Fruit fly (Drosophila melanogaster) whole organism, embryonic: ENCODE measurements around the gene CG11178.

Source experiments
- Atf3 ChIP-seq: fragments of 200-800 bp; sonication (Bioruptor generic); optimal IDR thresholded peaks from 3 replicates; lab custom pipeline; 2016; ENCODE audit warnings: missing biosample characterization, missing genetic modification characterization
- BtbVII ChIP-seq: fragments of 200-800 bp; sonication (Bioruptor generic); optimal IDR thresholded peaks from 3 replicates; lab custom pipeline; 2017; ENCODE audit warnings: missing biosample characterization, mild to moderate bottlenecking, missing genetic modification characterization
- CG10274 ChIP-seq: fragments of 200-800 bp; sonication (Bioruptor generic); optimal IDR thresholded peaks from 3 replicates; lab custom pipeline; 2017; ENCODE audit warnings: missing biosample characterization, mild to moderate bottlenecking, missing genetic modification characterization
- CG11085 ChIP-seq: fragments of 200-800 bp; sonication (Bioruptor generic); IDR thresholded peaks from 2 replicates; pipeline ENCODE4 v1.3.6; 2022; ENCODE audit warnings: missing biosample characterization, missing genetic modification characterization
- CG11560 ChIP-seq: fragments of 200-800 bp; sonication (Bioruptor generic); IDR thresholded peaks from 3 replicates; pipeline ENCODE4 v1.3.6; 2022; ENCODE audit warnings: missing biosample characterization, missing genetic modification characterization
- CG12236 ChIP-seq: fragments of 200-800 bp; sonication (Bioruptor generic); optimal IDR thresholded peaks from 2 replicates; lab custom pipeline; 2016; ENCODE audit warnings: missing biosample characterization, missing genetic modification characterization
- CG12769 ChIP-seq: fragments of 200-800 bp; sonication (Bioruptor generic); optimal IDR thresholded peaks from 2 replicates; lab custom pipeline; 2019; ENCODE audit warnings: missing biosample characterization, mild to moderate bottlenecking, missing genetic modification characterization, moderate library complexity
- CG13123 ChIP-seq: fragments of 200-800 bp; sonication (Bioruptor generic); optimal IDR thresholded peaks from 2 replicates; lab custom pipeline; 2016; ENCODE audit warnings: missing biosample characterization, missing genetic modification characterization
- CG13775 ChIP-seq: fragments of 200-800 bp; sonication (Bioruptor generic); optimal IDR thresholded peaks from 3 replicates; lab custom pipeline; 2017; ENCODE audit warnings: missing biosample characterization, mild to moderate bottlenecking, missing genetic modification characterization
- CG1647 ChIP-seq: fragments of 200-800 bp; sonication (Bioruptor generic); optimal IDR thresholded peaks from 3 replicates; lab custom pipeline; 2016; ENCODE audit warnings: missing biosample characterization, missing genetic modification characterization
- CG16779 ChIP-seq: fragments of 200-800 bp; sonication (Bioruptor generic); IDR thresholded peaks from 2 replicates; pipeline ENCODE4 v1.3.6; 2022; ENCODE audit warnings: missing biosample characterization, missing genetic modification characterization
- CG17361 ChIP-seq: fragments of 200-800 bp; sonication (Bioruptor generic); IDR thresholded peaks from 3 replicates; pipeline ENCODE4 v1.3.6; 2022; ENCODE audit warnings: missing biosample characterization, missing genetic modification characterization
- CG17568 ChIP-seq: fragments of 200-800 bp; sonication (Bioruptor generic); optimal IDR thresholded peaks from 2 replicates; lab custom pipeline; 2018; ENCODE audit warnings: missing biosample characterization, mild to moderate bottlenecking, missing genetic modification characterization, moderate library complexity
- CG17829 ChIP-seq: fragments of 200-800 bp; optimal IDR thresholded peaks from 2 replicates; lab custom pipeline; 2019; ENCODE audit warnings: missing biosample characterization, mild to moderate bottlenecking, missing genetic modification characterization, moderate library complexity
- CG2889 ChIP-seq: fragments of 200-800 bp; sonication (Bioruptor generic); IDR thresholded peaks from 3 replicates; pipeline ENCODE4 v1.3.6; 2022; ENCODE audit warnings: missing biosample characterization, missing genetic modification characterization
- CG4328 ChIP-seq: fragments of 200-800 bp; sonication (Bioruptor generic); optimal IDR thresholded peaks from 3 replicates; lab custom pipeline; 2017; ENCODE audit warnings: missing biosample characterization, missing genetic modification reagents, missing genetic modification characterization
- CG6175 ChIP-seq: fragments of 200-800 bp; sonication (Bioruptor generic); IDR thresholded peaks from 3 replicates; pipeline ENCODE4 v1.3.6; 2022; ENCODE audit warnings: missing biosample characterization, missing genetic modification characterization
- CG6683 ChIP-seq: fragments of 200-800 bp; sonication (Bioruptor generic); optimal IDR thresholded peaks from 2 replicates; lab custom pipeline; 2017; ENCODE audit warnings: missing biosample characterization, mild to moderate bottlenecking, missing genetic modification characterization, missing genetic modification reagents
- CG7839 ChIP-seq: fragments of 200-800 bp; sonication (Bioruptor generic); optimal IDR thresholded peaks from 3 replicates; lab custom pipeline; 2018; ENCODE audit warnings: missing biosample characterization, mild to moderate bottlenecking, missing genetic modification characterization, moderate library complexity
- CG9797 ChIP-seq: fragments of 200-800 bp; sonication (Bioruptor generic); optimal IDR thresholded peaks from 3 replicates; lab custom pipeline; 2018; ENCODE audit warnings: missing biosample characterization, mild to moderate bottlenecking, missing genetic modification characterization
- CTCF ChIP-seq: fragments of 200-800 bp; sonication (Bioruptor generic); optimal IDR thresholded peaks from 2 replicates; lab custom pipeline; 2017; ENCODE audit warnings: missing biosample characterization, mild to moderate bottlenecking, missing genetic modification characterization, moderate library complexity
- Chrac-16 ChIP-seq: fragments of 200-800 bp; sonication (Bioruptor generic); optimal IDR thresholded peaks from 3 replicates; lab custom pipeline; 2016; ENCODE audit warnings: missing biosample characterization, missing genetic modification characterization
- ERR ChIP-seq: fragments of 200-800 bp; sonication (Bioruptor generic); optimal IDR thresholded peaks from 2 replicates; lab custom pipeline; 2016; ENCODE audit warnings: missing biosample characterization, missing genetic modification characterization
- Elba2 ChIP-seq: fragments of 200-800 bp; sonication (Bioruptor generic); optimal IDR thresholded peaks from 3 replicates; lab custom pipeline; 2016; ENCODE audit warnings: missing biosample characterization, missing genetic modification characterization
- H2.0 ChIP-seq: fragments of 200-800 bp; sonication (Bioruptor generic); IDR thresholded peaks from 2 replicates; pipeline ENCODE4 v1.3.6; 2022; ENCODE audit warnings: missing biosample characterization, missing genetic modification characterization
- Scr ChIP-seq: fragments of 200-800 bp; sonication (Bioruptor generic); IDR thresholded peaks from 2 replicates; pipeline ENCODE4 v1.3.6; 2022; ENCODE audit warnings: missing biosample characterization, missing genetic modification characterization; ENCODE audit not compliant: partially characterized antibody
- Sox102F ChIP-seq: fragments of 200-800 bp; sonication (Bioruptor generic); optimal IDR thresholded peaks from 2 replicates; lab custom pipeline; 2018; ENCODE audit warnings: missing biosample characterization, mild to moderate bottlenecking, missing genetic modification characterization, moderate library complexity
- Spps ChIP-seq: fragments of 200-800 bp; sonication (Bioruptor generic); optimal IDR thresholded peaks from 2 replicates; lab custom pipeline; 2018; ENCODE audit warnings: missing biosample characterization, mild to moderate bottlenecking, missing genetic modification characterization
- ase ChIP-seq: fragments of 200-800 bp; sonication (Bioruptor generic); IDR thresholded peaks from 3 replicates; pipeline ENCODE4 v1.3.6; 2022; ENCODE audit warnings: missing biosample characterization, missing genetic modification characterization
- bowl ChIP-seq: fragments of 200-800 bp; sonication (Bioruptor generic); IDR thresholded peaks from 2 replicates; pipeline ENCODE4 v1.3.6; 2022; ENCODE audit warnings: missing biosample characterization, missing genetic modification characterization
- caup ChIP-seq: fragments of 200-800 bp; sonication (Bioruptor generic); optimal IDR thresholded peaks from 3 replicates; lab custom pipeline; 2017; ENCODE audit warnings: missing biosample characterization, mild to moderate bottlenecking, missing genetic modification characterization, moderate library complexity; ENCODE audit not compliant: severe bottlenecking
- dysf ChIP-seq: fragments of 200-800 bp; sonication (Bioruptor generic); IDR thresholded peaks from 3 replicates; pipeline ENCODE4 v1.3.6; 2022; ENCODE audit warnings: missing biosample characterization, missing genetic modification characterization
- ems ChIP-seq: fragments of 200-800 bp; sonication (Bioruptor generic); optimal IDR thresholded peaks from 3 replicates; lab custom pipeline; 2016; ENCODE audit warnings: missing biosample characterization, missing genetic modification characterization
- fd64A ChIP-seq: fragments of 200-800 bp; sonication (Bioruptor generic); optimal IDR thresholded peaks from 3 replicates; lab custom pipeline; 2018; ENCODE audit warnings: missing biosample characterization, mild to moderate bottlenecking, missing genetic modification characterization
- gsb ChIP-seq: fragments of 200-800 bp; sonication (Bioruptor generic); IDR thresholded peaks from 2 replicates; pipeline ENCODE4 v1.3.6; 2022; ENCODE audit warnings: missing biosample characterization, missing genetic modification characterization
- ind ChIP-seq: fragments of 200-800 bp; sonication (Bioruptor generic); optimal IDR thresholded peaks from 3 replicates; lab custom pipeline; 2016; ENCODE audit warnings: missing biosample characterization, missing genetic modification characterization
- lmd ChIP-seq: fragments of 200-800 bp; sonication (Bioruptor generic); IDR thresholded peaks from 2 replicates; pipeline ENCODE4 v1.3.6; 2022; ENCODE audit warnings: missing biosample characterization, missing genetic modification characterization
- mirr ChIP-seq: fragments of 200-800 bp; sonication (Bioruptor generic); optimal IDR thresholded peaks from 3 replicates; lab custom pipeline; 2018; ENCODE audit warnings: missing biosample characterization, mild to moderate bottlenecking, missing genetic modification characterization
- repo ChIP-seq: fragments of 200-800 bp; sonication (Bioruptor generic); optimal IDR thresholded peaks from 2 replicates; lab custom pipeline; 2016; ENCODE audit warnings: missing biosample characterization, missing genetic modification characterization
- ro ChIP-seq: fragments of 200-800 bp; sonication (Bioruptor generic); IDR thresholded peaks from 2 replicates; pipeline ENCODE4 v1.3.6; 2022; ENCODE audit warnings: missing biosample characterization, missing genetic modification characterization
- row ChIP-seq: fragments of 200-800 bp; sonication (Bioruptor generic); IDR thresholded peaks from 3 replicates; pipeline ENCODE4 v1.3.6; 2022; ENCODE audit warnings: missing biosample characterization, missing genetic modification characterization
- sisA ChIP-seq: fragments of 200-800 bp; sonication (Bioruptor generic); IDR thresholded peaks from 2 replicates; pipeline ENCODE4 v1.3.6; 2022; ENCODE audit warnings: missing biosample characterization, missing genetic modification characterization
- so ChIP-seq: fragments of 200-800 bp; sonication (Bioruptor generic); IDR thresholded peaks from 3 replicates; pipeline ENCODE4 v1.3.6; 2022; ENCODE audit warnings: missing biosample characterization, missing genetic modification characterization
- sr ChIP-seq: fragments of 200-800 bp; sonication (Bioruptor generic); IDR thresholded peaks from 3 replicates; pipeline ENCODE4 v1.3.6; 2022; ENCODE audit warnings: missing biosample characterization, missing genetic modification characterization
- tio ChIP-seq: fragments of 200-800 bp; sonication (Bioruptor generic); optimal IDR thresholded peaks from 2 replicates; lab custom pipeline; 2017; ENCODE audit warnings: missing biosample characterization, missing genetic modification characterization, inconsistent platforms
- tll ChIP-seq, 2 experiments: fragments of 200-800 bp in 1 of 2; fragments of >200 bp in 1 of 2; sonication (Bioruptor generic) in 1 of 2; optimal IDR thresholded peaks; 2 replicates each; lab custom pipeline; 2017 to 2019; ENCODE audit warnings: missing biosample characterization in 2 of 2, missing genetic modification characterization in 2 of 2, mild to moderate bottlenecking in 1 of 2, moderate library complexity in 1 of 2
- tna ChIP-seq: fragments of 200-800 bp; sonication (Bioruptor generic); IDR thresholded peaks from 2 replicates; pipeline ENCODE4 v1.3.6; 2022; ENCODE audit warnings: missing biosample characterization, missing genetic modification characterization; ENCODE audit not compliant: partially characterized antibody
- trem ChIP-seq: fragments of 200-800 bp; optimal IDR thresholded peaks from 3 replicates; lab custom pipeline; 2019; ENCODE audit warnings: missing biosample characterization, mild to moderate bottlenecking, missing genetic modification characterization, moderate library complexity
- unpg ChIP-seq: fragments of 200-800 bp; sonication (Bioruptor generic); optimal IDR thresholded peaks from 3 replicates; lab custom pipeline; 2018; ENCODE audit warnings: missing biosample characterization, mild to moderate bottlenecking, missing genetic modification characterization, moderate library complexity
- zen ChIP-seq: fragments of 200-800 bp; sonication (Bioruptor generic); optimal IDR thresholded peaks from 3 replicates; lab custom pipeline; 2018; ENCODE audit warnings: missing biosample characterization, mild to moderate bottlenecking, missing genetic modification characterization, moderate library complexity

Gene CG11178

dm6 chrX:13641115-13641890 is 35.8 kb downstream of the CG11178 start (continued):
- TF ChIP-seq CG6683, result peak; percentile 76
- peak; percentile 78 for TF ChIP-seq CG4328 (GFP tag; lab: Kevin White, UChicago)
- TF ChIP-seq ase (GFP tag; lab: Robert Waterston, UW), result peak; percentile 89
- peak; percentile 84 for TF ChIP-seq sr (GFP tag; lab: Robert Waterston, UW)
- TF ChIP-seq CG11560 (tag; lab: Robert Waterston, UW), result peak; percentile 85
- TF ChIP-seq caup (GFP tag; lab: Kevin White, UChicago), result peak; percentile 92
- TF ChIP-seq CG11085, result peak; percentile 89
- TF ChIP-seq CG17568 (GFP tag; lab: Kevin White, UChicago), result peak; percentile 83
- peak; percentile 95 for TF ChIP-seq tio (GFP tag; lab: Kevin White, UChicago)
- TF ChIP-seq CG12769, result peak; percentile 93
- TF ChIP-seq Spps (tag; lab: Kevin White, UChicago), result peak; percentile 62
- TF ChIP-seq so (GFP tag; lab: Robert Waterston, UW), result peak; percentile 95
- TF ChIP-seq repo (GFP tag; lab: Kevin White, UChicago), result peak; percentile 94
- TF ChIP-seq CG2889, result peak; percentile 92
- peak; percentile 95 for TF ChIP-seq row
- peak; percentile 93 for TF ChIP-seq CG17361
- peak; percentile 76 for TF ChIP-seq fd64A (GFP tag; lab: Kevin White, UChicago)
- 0 out of 2 replicates have a peak, but pooled peaks have one; percentile 43 for TF ChIP-seq ro (GFP tag; lab: Robert Waterston, UW)
- peak; percentile 93 for TF ChIP-seq ems (GFP tag; lab: Kevin White, UChicago)
- peak; percentile 94 for TF ChIP-seq CG1647 (GFP tag; lab: Kevin White, UChicago)
- TF ChIP-seq lmd, result peak; percentile 96
- TF ChIP-seq Sox102F, result peak; percentile 95
- TF ChIP-seq unpg (GFP tag; lab: Kevin White, UChicago), result peak; percentile 91
- TF ChIP-seq tna, result no peak
- TF ChIP-seq Elba2 (GFP tag; lab: Kevin White, UChicago), result peak; percentile 33
- peak; percentile 93 for TF ChIP-seq CG12236 (GFP tag; lab: Kevin White, UChicago)
- peak; percentile 95 for TF ChIP-seq CG7839 (tag; lab: Kevin White, UChicago)
- peak; percentile 69 for TF ChIP-seq trem
- peak; percentile 91 for TF ChIP-seq CG6175
- peak; percentile 60 for TF ChIP-seq mirr
- TF ChIP-seq Atf3 (GFP tag; lab: Kevin White, UChicago), result peak; percentile 89
- TF ChIP-seq Chrac-16 (GFP tag; lab: Kevin White, UChicago), result peak; percentile 92
- TF ChIP-seq zen, result peak; percentile 84
- peak; percentile 91 for TF ChIP-seq CG13775 (GFP tag; lab: Kevin White, UChicago)
- TF ChIP-seq ERR (GFP tag; lab: Kevin White, UChicago), result peak; percentile 94
- TF ChIP-seq bowl (GFP tag; lab: Robert Waterston, UW), result peak; percentile 74
- TF ChIP-seq sisA (GFP tag; lab: Robert Waterston, UW), result peak; percentile 92
- peak; percentile 95 for TF ChIP-seq dysf (GFP tag; lab: Robert Waterston, UW)
- TF ChIP-seq CG10274 (GFP tag; lab: Kevin White, UChicago), result peak; percentile 83
- TF ChIP-seq gsb (GFP tag; lab: Robert Waterston, UW), result peak; percentile 91
- peak; percentile 94 for TF ChIP-seq ind (GFP tag; lab: Kevin White, UChicago)
- no peak for TF ChIP-seq tll (GFP tag; optimal IDR thresholded peaks at IDR 0.05; lab: Kevin White, UChicago)
- TF ChIP-seq CG17829 (tag; lab: Kevin White, UChicago), result peak; percentile 84
- peak; percentile 88 for TF ChIP-seq BtbVII
- no peak for TF ChIP-seq Scr
- TF ChIP-seq CTCF (GFP tag; lab: Kevin White, UChicago), result peak; percentile 40
- peak; percentile 26 for TF ChIP-seq CG9797 (GFP tag; lab: Kevin White, UChicago)
- peak; percentile 87 for TF ChIP-seq CG13123 (GFP tag; lab: Kevin White, UChicago)
- TF ChIP-seq H2.0 (GFP tag; lab: Robert Waterston, UW), result peak; percentile 92
- TF ChIP-seq CG16779, result peak; percentile 92
